Worm (Caenorhabditis elegans): ENCODE results near the gene srbc-7.

The srbc-7 gene

DNA sequence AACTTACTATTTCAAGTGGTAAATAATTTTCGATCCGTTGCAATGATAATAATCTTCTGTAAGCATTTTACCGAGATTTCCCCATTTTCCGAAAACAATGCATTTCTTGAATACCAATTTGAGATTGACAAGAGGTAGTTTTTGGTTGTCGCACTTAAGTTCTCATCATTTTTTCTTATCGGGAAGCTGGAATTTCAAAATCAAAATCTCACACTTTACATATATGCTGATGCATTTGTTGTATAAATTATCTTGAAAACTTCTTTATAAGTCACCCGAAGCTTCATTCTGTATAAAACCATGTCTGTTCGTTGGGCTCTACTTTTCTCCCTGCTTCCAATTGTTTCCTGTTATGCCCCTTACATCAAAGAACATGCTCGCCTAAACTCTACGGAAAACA, 36.0 kb downstream of the srbc-7 start, which contains the start of gene try-11:
Gene try-11, plus strand, starts transcription at position 301 of the 400 bp plus-strand sequence.
- no peak for TF ChIP-seq gei-17 (GFP tag; optimal IDR thresholded peaks at IDR 0.05)
- no peak for TF ChIP-seq bed-1 (GFP tag; IDR thresholded peaks at IDR 0.05)
- TF ChIP-seq repo-1 (tag; optimal IDR thresholded peaks at IDR 0.05): no peak
- TF ChIP-seq lin-26 (GFP tag; IDR thresholded peaks at IDR 0.05): no peak
- no peak for TF ChIP-seq F49E8.2 (tag; optimal IDR thresholded peaks at IDR 0.05; ENCODE audit: insufficient read depth)
- TF ChIP-seq attf-3 (GFP tag; conservative IDR thresholded peaks at IDR 0.05): no peak
- TF ChIP-seq let-526 (GFP tag; IDR thresholded peaks at IDR 0.05): no peak

DNA sequence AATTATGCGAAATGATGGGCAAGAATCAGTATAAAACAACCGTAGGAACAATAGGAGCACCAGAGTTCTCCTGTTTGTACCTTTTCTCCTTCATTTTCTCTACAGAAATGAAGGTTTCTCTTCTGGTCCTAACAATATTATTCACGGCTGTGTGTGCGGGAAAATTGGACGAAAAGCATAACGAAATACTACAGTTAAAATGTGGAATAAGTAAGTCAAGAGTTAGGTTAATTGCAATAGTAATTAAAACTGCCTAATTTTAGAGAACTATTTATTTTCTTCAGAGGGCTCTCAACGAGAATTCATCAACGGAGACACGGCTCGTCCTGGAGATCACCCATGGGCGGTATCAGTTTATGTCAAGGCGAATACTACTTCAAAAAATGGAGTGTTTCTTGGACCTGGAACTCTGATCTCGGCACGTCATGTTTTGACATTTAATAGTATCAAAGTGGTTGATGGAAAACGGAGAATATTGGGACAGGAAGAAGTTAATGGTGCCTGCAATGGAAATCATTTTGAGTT, 38.1 kb downstream of the srbc-7 start, which contains the start of gene try-12:
Gene try-12, plus strand, starts transcription at position 51 of the 525 bp plus-strand sequence.
- TF ChIP-seq ceh-27 (GFP tag; optimal IDR thresholded peaks at IDR 0.05) (no peak), ceh-100 (GFP tag; IDR thresholded peaks at IDR 0.05) (no peak), rcor-1 (GFP tag; IDR thresholded peaks at IDR 0.05) (no peak), hsf-1 (GFP tag; IDR thresholded peaks at IDR 0.05) (no peak), Y53F4B.3 (GFP tag; IDR thresholded peaks at IDR 0.05) (no peak), B0019.2 (GFP tag; conservative IDR thresholded peaks at IDR 0.05) (no peak), C06A6.2 (GFP tag; conservative IDR thresholded peaks at IDR 0.05) (no peak), snpc-1.1 (tag; optimal IDR thresholded peaks at IDR 0.05; ENCODE audit: insufficient read depth) (no peak), mcd-1 (GFP tag; IDR thresholded peaks at IDR 0.05) (no peak), D2030.7 (GFP tag; IDR thresholded peaks at IDR 0.05) (no peak), B0035.1 (tag; optimal IDR thresholded peaks at IDR 0.05) (no peak), ceh-40 (GFP tag; IDR thresholded peaks at IDR 0.05) (no peak), somi-1 (GFP tag; optimal IDR thresholded peaks at IDR 0.05) (no peak), fkh-3 (tag; optimal IDR thresholded peaks at IDR 0.05) (no peak), Y79H2A.3 (GFP tag; conservative IDR thresholded peaks at IDR 0.05) (no peak), unc-62 (GFP tag; optimal IDR thresholded peaks at IDR 0.05) (no peak), lin-54 (GFP tag; optimal IDR thresholded peaks at IDR 0.05) (no peak), F10E7.11 (tag; optimal IDR thresholded peaks at IDR 0.05) (no peak), F39B2.1 (GFP tag; IDR thresholded peaks at IDR 0.05) (no peak), snpc-1.3 (tag; optimal IDR thresholded peaks at IDR 0.05; ENCODE audit: insufficient read depth) (no peak)

DNA sequence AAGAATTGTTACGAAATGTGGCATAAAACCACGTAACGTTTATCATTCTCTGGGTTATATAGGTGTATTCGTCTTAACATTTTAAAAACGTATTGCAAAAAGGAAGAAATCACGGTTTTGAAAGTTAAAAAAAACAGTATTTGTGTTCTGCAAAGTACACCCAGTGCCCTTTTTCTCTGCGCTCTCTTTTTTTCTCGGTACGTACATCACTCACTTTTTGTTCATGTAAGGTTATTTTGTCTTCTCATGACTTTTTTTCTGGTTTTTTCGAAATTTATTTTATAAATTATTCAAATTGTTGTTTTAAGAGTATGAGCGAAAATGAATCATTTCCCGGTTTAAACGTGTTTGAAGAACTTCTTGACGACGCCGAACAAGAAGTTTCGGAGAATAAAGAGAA, 40.5 kb downstream of the srbc-7 start, which contains the start of gene F25E5.5:
Gene F25E5.5, plus strand, starts transcription at position 301 of the 400 bp plus-strand sequence.
- TF ChIP-seq Y53F4B.3 (GFP tag; IDR thresholded peaks at IDR 0.05) (no peak), egl-18 (GFP tag; IDR thresholded peaks at IDR 0.05) (no peak), lin-35 (GFP tag; optimal IDR thresholded peaks at IDR 0.05) (no peak), dpff-1 (tag; optimal IDR thresholded peaks at IDR 0.05) (no peak), hmg-1.2 (GFP tag; IDR thresholded peaks at IDR 0.05) (no peak), cebp-1 (GFP tag; IDR thresholded peaks at IDR 0.05) (no peak), cebp-1 (tag; optimal IDR thresholded peaks at IDR 0.05) (peak; percentile 4)

DNA sequence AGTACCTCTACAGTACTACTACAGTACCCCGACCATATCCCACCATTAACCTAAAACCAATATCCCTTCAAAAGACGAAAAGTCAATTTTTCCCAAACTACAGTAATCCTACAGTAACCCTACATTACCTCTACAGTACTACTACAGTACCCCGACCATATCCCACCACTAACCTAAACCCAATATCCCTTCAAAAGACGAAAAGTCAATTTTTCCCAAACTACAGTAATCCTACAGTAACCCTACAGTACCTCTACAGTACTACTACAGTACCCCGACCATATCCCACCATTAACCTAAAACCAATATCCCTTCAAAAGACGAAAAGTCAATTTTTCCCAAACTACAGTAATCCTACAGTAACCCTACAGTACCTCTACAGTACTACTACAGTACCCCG, 43.1 kb downstream of the srbc-7 start, which contains the start of gene nhr-141:
Gene nhr-141, plus strand, starts transcription at position 331 of the 400 bp plus-strand sequence.
- peak; percentile 65; the same call in 1 of the 2 replicates for TF ChIP-seq madf-3 (GFP tag; IDR thresholded peaks at IDR 0.05)
- peak; percentile 55 for TF ChIP-seq egrh-3 (GFP tag; IDR thresholded peaks at IDR 0.05)

Measured in whole organism, young adult.